Worm (Caenorhabditis elegans): ENCODE data around the gene smgl-2.
A peak's percentile ranks its signal among the peaks of the same experiment; 100 is the strongest.

The smgl-2 gene

DNA sequence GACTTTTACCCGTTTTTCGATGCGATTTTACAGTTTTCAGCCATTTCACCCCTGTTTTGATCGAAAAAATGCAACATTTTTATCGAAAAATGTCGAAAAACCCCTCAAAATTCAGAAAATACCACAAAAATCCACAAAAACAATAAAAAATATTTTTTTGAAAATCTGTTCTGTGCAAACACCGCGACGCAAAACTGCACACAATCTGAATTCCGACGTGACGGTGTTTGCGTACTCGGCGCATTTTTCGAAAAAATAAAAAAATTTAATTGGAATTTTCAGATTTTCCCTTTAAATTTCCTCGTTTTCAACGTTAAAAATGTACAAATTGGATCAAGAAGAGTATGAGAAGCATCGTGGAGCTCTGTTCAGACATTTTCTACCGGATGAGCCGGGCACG is at the start of gene smgl-2 (continued):
- no peak for TF ChIP-seq hlh-4 (tag; optimal IDR thresholded peaks at IDR 0.05)
- TF ChIP-seq C16A3.4 (tag; optimal IDR thresholded peaks at IDR 0.05) = peak; percentile 86
- TF ChIP-seq ets-5 (GFP tag; IDR thresholded peaks at IDR 0.05) = no peak
- no peak for TF ChIP-seq mab-9 (GFP tag; IDR thresholded peaks at IDR 0.05)
- TF ChIP-seq irx-1 (tag; optimal IDR thresholded peaks at IDR 0.05) = peak; percentile 75
- peak; percentile 13 for TF ChIP-seq hpl-2 (GFP tag; optimal IDR thresholded peaks at IDR 0.05)
- no peak for TF ChIP-seq Y116A8C.19 (tag; optimal IDR thresholded peaks at IDR 0.05; ENCODE audit: borderline replicate concordance)
- peak; percentile 51 to 82 (median 77) for TF ChIP-seq ceh-82 (tag; optimal IDR thresholded peaks at IDR 0.05)
- no peak for TF ChIP-seq nhr-76 (tag; optimal IDR thresholded peaks at IDR 0.05)
- TF ChIP-seq hlh-17 (GFP tag; optimal IDR thresholded peaks at IDR 0.05; ENCODE audit: borderline replicate concordance) = no peak
- no peak for TF ChIP-seq pqm-1 (tag; optimal IDR thresholded peaks at IDR 0.05)
- peak; percentile 1 for TF ChIP-seq elt-2 (tag; optimal IDR thresholded peaks at IDR 0.05)
- TF ChIP-seq elt-3 (tag; optimal IDR thresholded peaks at IDR 0.05) = peak in 2 of 6 experiments; percentile 46 to 53
- peak; percentile 73 to 87 for TF ChIP-seq efl-1 (optimal IDR thresholded peaks at IDR 0.05)
- TF ChIP-seq efl-1 (GFP tag; optimal IDR thresholded peaks at IDR 0.05 in 1 of 2) = peak; percentile 88 to 99
- TF ChIP-seq ceh-63 (GFP tag; optimal IDR thresholded peaks at IDR 0.05) = no peak
- TF ChIP-seq alr-1 (tag; optimal IDR thresholded peaks at IDR 0.05; ENCODE audit: borderline replicate concordance) = no peak
- peak; percentile 70 for TF ChIP-seq nhr-85 (tag)
- peak; percentile 86 for TF ChIP-seq nhr-71 (tag; optimal IDR thresholded peaks at IDR 0.05)
- no peak for TF ChIP-seq ztf-4 (tag; optimal IDR thresholded peaks at IDR 0.05)
- peak; percentile 100 for TF ChIP-seq F16B12.6 (tag; optimal IDR thresholded peaks at IDR 0.05)
- TF ChIP-seq egl-13 (tag; optimal IDR thresholded peaks at IDR 0.05) = peak; percentile 65
- no peak for TF ChIP-seq tlp-1 (tag; optimal IDR thresholded peaks at IDR 0.05)
- TF ChIP-seq grh-1 (GFP tag; IDR thresholded peaks at IDR 0.05) = peak; percentile 64
- TF ChIP-seq skn-1 (tag; optimal IDR thresholded peaks at IDR 0.05) = peak; percentile 47
- peak; percentile 44 for TF ChIP-seq sox-4 (tag; optimal IDR thresholded peaks at IDR 0.05)
- TF ChIP-seq nhr-90 (tag; optimal IDR thresholded peaks at IDR 0.05; ENCODE audit: poor library complexity) = peak; percentile 60
- TF ChIP-seq mdl-1 (tag; optimal IDR thresholded peaks at IDR 0.05) = peak in 1 of 2 experiments; percentile 64
- peak; percentile 63 for TF ChIP-seq snpc-4 (tag; optimal IDR thresholded peaks at IDR 0.05)
- peak; percentile 71 for TF ChIP-seq lin-39 (tag; optimal IDR thresholded peaks at IDR 0.05)
- TF ChIP-seq nhr-20 (tag; optimal IDR thresholded peaks at IDR 0.05) = peak; percentile 76

DNA sequence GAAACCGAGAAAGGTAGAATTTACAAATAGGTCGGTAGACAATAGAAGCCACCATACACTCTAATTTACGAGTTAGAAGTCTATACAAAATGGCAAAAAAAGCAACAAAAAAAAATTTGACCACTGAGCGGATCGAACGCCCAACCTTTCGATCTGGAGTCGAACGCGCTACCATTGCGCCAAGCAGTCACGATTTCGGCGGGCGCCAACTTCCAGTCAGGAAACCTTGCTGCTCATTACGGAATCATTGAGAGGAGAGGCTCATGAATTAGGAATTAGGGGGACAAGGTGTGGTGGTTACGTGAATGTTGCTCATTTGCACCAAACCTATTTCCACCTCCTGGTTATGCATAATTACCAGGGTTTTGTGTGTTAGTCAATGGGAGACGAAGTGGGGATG is 44.2 kb upstream of the smgl-2 start:
- TF ChIP-seq elt-3 (tag; optimal IDR thresholded peaks at IDR 0.05) (no peak), efl-1 (optimal IDR thresholded peaks at IDR 0.05) (no peak), efl-1 (GFP tag; optimal IDR thresholded peaks at IDR 0.05 in 1 of 2) (peak in 1 of 2 experiments; percentile 47), mef-2 (tag; optimal IDR thresholded peaks at IDR 0.05) (no peak), dsc-1 (tag; optimal IDR thresholded peaks at IDR 0.05) (no peak)

DNA sequence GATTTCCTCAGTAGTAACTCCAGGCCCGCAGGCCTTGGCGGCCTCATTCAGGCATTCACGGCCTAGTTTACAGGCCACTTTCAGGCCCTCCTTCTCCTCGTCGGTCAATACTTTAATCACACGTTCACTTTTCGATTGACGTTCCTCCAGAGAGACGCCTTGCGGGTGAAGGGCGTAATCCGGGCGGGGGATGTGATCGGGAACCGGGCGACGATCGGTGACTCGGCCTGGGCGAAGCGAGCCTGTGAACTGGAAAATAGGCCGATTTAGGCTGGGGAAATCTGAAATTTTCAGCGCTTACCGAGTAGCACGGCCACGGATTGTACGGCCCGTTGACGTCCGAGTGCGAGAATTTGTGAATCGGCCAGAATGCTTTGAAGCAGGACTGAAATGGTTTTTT is 39.7 kb upstream of the smgl-2 start:
- TF ChIP-seq ceh-63 (GFP tag; optimal IDR thresholded peaks at IDR 0.05) (peak; percentile 14), lin-14 (GFP tag; optimal IDR thresholded peaks at IDR 0.05) (no peak)

DNA sequence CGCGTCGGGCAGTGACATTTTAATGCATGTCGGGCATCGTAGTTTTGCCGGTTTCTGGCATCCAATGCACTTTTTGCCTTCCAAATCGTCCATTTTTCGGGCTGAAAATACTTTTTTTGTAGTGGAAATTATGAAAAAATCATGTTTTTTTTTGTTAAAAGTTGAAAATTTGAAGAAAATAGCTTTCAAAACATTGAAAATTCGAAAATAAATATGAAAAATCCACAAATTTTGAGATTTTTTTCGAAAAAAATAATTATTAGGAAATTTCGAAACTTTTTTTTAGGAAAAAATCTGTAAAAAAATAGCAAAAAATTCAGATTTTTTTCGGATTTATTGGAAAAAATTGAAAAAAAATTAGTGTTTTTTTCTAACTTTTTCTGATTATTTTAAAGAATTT is 39.2 kb upstream of the smgl-2 start, which contains the start of gene map-1:
TSS of gene map-1 (minus strand) at position 101 of the 400 bp plus-strand sequence.
- TF ChIP-seq skn-1 (tag; optimal IDR thresholded peaks at IDR 0.05) (no peak), pqm-1 (tag; optimal IDR thresholded peaks at IDR 0.05) (no peak)

DNA sequence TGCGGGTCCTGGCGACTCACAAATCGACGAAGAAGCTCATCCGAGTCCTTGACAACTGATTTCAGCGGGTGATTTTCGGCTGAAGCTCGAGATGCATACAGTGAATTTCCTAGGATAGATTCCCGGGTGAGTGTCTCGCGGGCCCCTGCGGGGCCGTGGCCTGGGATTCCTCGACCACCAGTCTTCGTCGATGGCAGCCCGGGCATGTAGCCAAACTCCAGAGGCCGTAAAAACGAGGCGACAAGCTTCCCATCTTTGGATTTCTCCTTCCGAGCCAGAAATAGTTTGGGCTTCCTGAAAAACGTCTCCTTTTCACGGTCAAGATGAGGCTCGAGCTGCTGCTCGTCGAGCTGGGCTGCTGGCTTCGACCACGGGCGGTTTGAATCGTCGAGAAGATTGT is 37.9 kb upstream of the smgl-2 start:
- no peak for TF ChIP-seq mab-9 (GFP tag; IDR thresholded peaks at IDR 0.05)
- TF ChIP-seq grh-1 (GFP tag; IDR thresholded peaks at IDR 0.05) = no peak
- TF ChIP-seq elt-3 (tag; optimal IDR thresholded peaks at IDR 0.05) = no peak
- TF ChIP-seq rnt-1 (tag; optimal IDR thresholded peaks at IDR 0.05) = no peak
- no peak for TF ChIP-seq jun-1 (tag; optimal IDR thresholded peaks at IDR 0.05)
- TF ChIP-seq aha-1 (tag; optimal IDR thresholded peaks at IDR 0.05) = no peak
- no peak for TF ChIP-seq pag-3 (tag; optimal IDR thresholded peaks at IDR 0.05; ENCODE audit: borderline replicate concordance, insufficient read depth)

Data from whole organism, L1 larva.